Fruit fly (Drosophila melanogaster): ENCODE results near the gene Phyhd1.

DNA sequence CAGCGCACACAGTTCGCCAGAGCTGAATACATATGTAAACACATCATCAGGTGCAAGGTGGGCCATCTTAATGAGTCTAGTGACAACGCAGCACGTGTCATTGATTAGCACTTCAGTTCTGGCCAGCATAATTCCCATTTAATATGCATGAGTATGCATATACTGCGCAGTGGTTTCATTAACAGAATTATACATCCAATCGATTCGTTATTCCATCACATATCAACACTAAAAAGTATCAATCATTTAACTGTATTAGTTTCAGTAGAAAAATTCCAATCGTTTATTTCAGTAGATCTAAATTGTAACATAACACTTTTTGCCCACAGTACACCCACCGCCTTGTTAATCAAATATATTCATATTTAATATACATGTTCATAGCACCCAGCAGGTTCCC, 33.8 kb upstream of the Phyhd1 start, which contains the start of gene CG4073:
- TF ChIP-seq CTCF (optimal IDR thresholded peaks at IDR 0.05), result no peak
- no peak for TF ChIP-seq CG8478 (optimal IDR thresholded peaks at IDR 0.05)

All from S2 (cell line).